Worm (Caenorhabditis elegans) whole organism, young adult: ENCODE data around the gene F23D12.4.

ENCODE experiments used
- B0019.2 ChIP-seq: fragments of 200-800 bp; sonication (Bioruptor generic); conservative IDR thresholded peaks from 2 replicates; pipeline ENCODE4 v1.3.6; 2022; ENCODE audit warnings: missing genetic modification reagents, missing genetic modification characterization, missing compliant biosample characterization
- F39B2.1 ChIP-seq: fragments of 200-800 bp; sonication (Bioruptor generic); IDR thresholded peaks from 2 replicates; pipeline ENCODE4 v1.3.6; 2022; ENCODE audit warnings: missing genetic modification reagents, missing genetic modification characterization, missing compliant biosample characterization
- F55B11.4 ChIP-seq: sonication (generic microtip); optimal IDR thresholded peaks from 2 replicates; lab custom pipeline; 2016; ENCODE audit warnings: missing compliant biosample characterization, missing genetic modification characterization, borderline replicate concordance; ENCODE audit not compliant: insufficient read depth
- F57C9.4 ChIP-seq: sonication (generic microtip); optimal IDR thresholded peaks from 2 replicates; lab custom pipeline; 2017; ENCODE audit warnings: mild to moderate bottlenecking, missing genetic modification characterization, missing compliant biosample characterization
- Y53F4B.3 ChIP-seq: fragments of 200-800 bp; sonication (Bioruptor generic); IDR thresholded peaks from 2 replicates; pipeline ENCODE4 v1.3.6; 2022; ENCODE audit warnings: missing genetic modification reagents, missing genetic modification characterization, missing compliant biosample characterization
- akir-1 ChIP-seq: fragments of 200-800 bp; sonication (Bioruptor generic); optimal IDR thresholded peaks from 2 replicates; lab custom pipeline; 2018; ENCODE audit warnings: mild to moderate bottlenecking, missing genetic modification characterization, moderate library complexity, missing compliant biosample characterization
- ama-1 ChIP-seq, 3 experiments: fragments of 150-350 bp in 1 of 3; sonication (generic microtip) in 2 of 3; optimal IDR thresholded peaks; 2 replicates each; lab custom pipeline; 2014 to 2018; ENCODE audit warnings: missing biosample characterization in 2 of 3, missing genetic modification characterization in 2 of 3, missing genetic modification reagents in 2 of 3
- bed-2 ChIP-seq: fragments of 200-800 bp; sonication (Bioruptor generic); IDR thresholded peaks from 2 replicates; pipeline ENCODE4 v1.3.6; 2022; ENCODE audit warnings: missing genetic modification reagents, missing genetic modification characterization, missing compliant biosample characterization
- egl-18 ChIP-seq: fragments of 200-800 bp; sonication (Bioruptor generic); IDR thresholded peaks from 2 replicates; pipeline ENCODE4 v1.3.6; 2022; ENCODE audit warnings: missing genetic modification reagents, missing genetic modification characterization, missing compliant biosample characterization
- hmg-1.2 ChIP-seq: fragments of 200-800 bp; sonication (Bioruptor generic); IDR thresholded peaks from 2 replicates; pipeline ENCODE4 v1.3.6; 2022; ENCODE audit warnings: missing genetic modification reagents, missing genetic modification characterization, missing compliant biosample characterization
- let-526 ChIP-seq: fragments of 200-800 bp; sonication (Bioruptor generic); IDR thresholded peaks from 2 replicates; pipeline ENCODE4 v1.3.6; 2022; ENCODE audit warnings: missing genetic modification reagents, missing genetic modification characterization, missing compliant biosample characterization
- lin-35 ChIP-seq, 3 experiments: fragments of 150-350 bp in 2 of 3; sonication (generic microtip) in 1 of 3; optimal IDR thresholded peaks; 2 replicates each; lab custom pipeline; 2014 to 2018; ENCODE audit warnings: missing biosample characterization in 3 of 3, missing genetic modification characterization in 3 of 3, missing genetic modification reagents in 3 of 3
- nhr-27 ChIP-seq: fragments of 200-800 bp; sonication (Bioruptor generic); optimal IDR thresholded peaks from 2 replicates; lab custom pipeline; 2018; ENCODE audit warnings: mild to moderate bottlenecking, missing genetic modification characterization, moderate library complexity, missing compliant biosample characterization
- sea-2 ChIP-seq: fragments of 200-800 bp; sonication (Bioruptor generic); IDR thresholded peaks from 2 replicates; pipeline ENCODE4 v1.3.6; 2022; ENCODE audit warnings: missing genetic modification characterization, missing compliant biosample characterization
- snpc-1.3 ChIP-seq: sonication (generic microtip); optimal IDR thresholded peaks from 2 replicates; lab custom pipeline; 2017; ENCODE audit warnings: missing genetic modification characterization, mild to moderate bottlenecking, missing compliant biosample characterization, antibody characterized with exemption, moderate library complexity, missing genotype, missing genetic modification reagents; ENCODE audit not compliant: insufficient read depth
- ztf-18 ChIP-seq: sonication (generic microtip); optimal IDR thresholded peaks from 2 replicates; lab custom pipeline; 2016; ENCODE audit warnings: missing genotype, mild to moderate bottlenecking, missing genetic modification characterization, missing compliant biosample characterization
- ztf-22 ChIP-seq: fragments of 200-800 bp; sonication (Bioruptor generic); optimal IDR thresholded peaks from 2 replicates; lab custom pipeline; 2018; ENCODE audit warnings: mild to moderate bottlenecking, missing genetic modification characterization, moderate library complexity, missing compliant biosample characterization
- ztf-28 ChIP-seq: fragments of 200-800 bp; sonication (Bioruptor generic); IDR thresholded peaks from 2 replicates; pipeline ENCODE4 v1.3.6; 2022; ENCODE audit warnings: missing genetic modification reagents, missing genetic modification characterization, missing compliant biosample characterization
- ztf-6 ChIP-seq: fragments of 200-800 bp; sonication (Bioruptor generic); IDR thresholded peaks from 2 replicates; pipeline ENCODE4 v1.3.6; 2022; ENCODE audit warnings: missing genetic modification reagents, missing genetic modification characterization, missing compliant biosample characterization

The F23D12.4 gene

DNA sequence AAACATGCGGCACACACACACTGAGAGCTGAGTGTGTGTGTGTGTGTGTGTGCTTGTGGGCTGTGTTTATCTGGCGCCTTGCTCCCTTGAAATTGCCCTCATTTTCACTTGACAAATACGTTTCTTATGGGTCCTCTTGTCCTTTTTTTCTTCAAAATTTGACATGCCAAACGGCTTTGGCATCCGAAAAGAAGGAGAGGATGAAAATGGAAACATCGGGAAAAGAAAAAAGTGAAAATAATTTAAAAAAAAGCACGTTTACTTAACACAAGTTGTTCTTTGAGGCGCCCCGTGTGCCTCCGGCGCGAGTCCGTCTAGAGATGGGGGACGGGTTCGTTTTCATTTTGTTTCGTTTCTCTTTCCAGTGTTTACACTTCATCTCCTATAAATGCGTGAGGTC, 50.3 kb downstream of the F23D12.4 start:
- no peak for TF ChIP-seq bed-2 (GFP tag; lab: Robert Waterston, UW)
- TF ChIP-seq ztf-18 (tag; lab: Kevin White, UChicago), result no peak
- TF ChIP-seq akir-1 (GFP tag; lab: Kevin White, UChicago), result no peak
- 0 out of 2 replicates have a peak, but pooled peaks have one; percentile 6 for TF ChIP-seq egl-18

DNA sequence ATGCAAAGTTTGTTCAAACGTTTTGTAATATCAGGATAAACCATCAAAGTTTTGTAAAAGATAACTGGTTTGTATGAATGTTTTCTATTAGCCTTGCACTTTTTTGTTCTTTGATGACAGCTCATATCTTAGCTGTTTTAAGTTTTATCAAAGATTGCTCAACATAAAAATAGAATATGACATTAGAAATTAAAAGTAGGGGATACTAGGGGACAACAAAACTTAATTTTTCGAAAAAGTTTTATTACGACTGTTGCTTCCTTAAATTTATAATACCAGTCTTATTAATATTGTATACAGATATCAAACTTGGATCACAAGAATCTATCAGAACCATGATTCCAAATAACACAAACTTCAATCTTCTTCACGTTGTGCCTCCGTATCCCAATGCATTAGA, 51.0 kb downstream of the F23D12.4 start, which contains the start of gene ztf-14:
TSS of gene ztf-14 (plus strand) at position 301 of the 400 bp plus-strand sequence.
- TF ChIP-seq F57C9.4 (tag; lab: Kevin White, UChicago) (no peak), snpc-1.3 (tag; lab: Kevin White, UChicago) (no peak), B0019.2 (GFP tag; lab: Robert Waterston, UW) (no peak), F55B11.4 (tag; lab: Kevin White, UChicago) (no peak), ama-1 (optimal IDR thresholded peaks at IDR 0.05; lab: Kevin White, UChicago) (no peak), ama-1 (GFP tag; optimal IDR thresholded peaks at IDR 0.05; lab: Kevin White, UChicago) (no peak), ztf-6 (GFP tag; lab: Robert Waterston, UW) (no peak), ztf-22 (GFP tag; lab: Kevin White, UChicago) (no peak), lin-35 (GFP tag; optimal IDR thresholded peaks at IDR 0.05; lab: Kevin White, UChicago) (no peak), F39B2.1 (no peak), hmg-1.2 (no peak), Y53F4B.3 (GFP tag; lab: Robert Waterston, UW) (no peak), sea-2 (no peak), ztf-28 (GFP tag; lab: Robert Waterston, UW) (no peak), let-526 (GFP tag; lab: Robert Waterston, UW) (no peak), nhr-27 (tag; lab: Kevin White, UChicago) (no peak)
